Fruit fly (Drosophila melanogaster) whole organism, embryonic: Measurements from ENCODE around the gene Acp32CD.
A peak's percentile ranks its signal among the peaks of the same experiment; 100 is the strongest.

Experiments
- Atf-2 ChIP-seq: fragments of 200-800 bp; sonication (Bioruptor generic); optimal IDR thresholded peaks from 2 replicates; lab custom pipeline; 2016; ENCODE audit warnings: missing biosample characterization, missing genetic modification characterization
- Awh ChIP-seq: fragments of 200-800 bp; sonication (Bioruptor generic); IDR thresholded peaks from 2 replicates; pipeline ENCODE4, ENCODE4 v1.3.6; 2022; ENCODE audit warnings: missing biosample characterization, missing genetic modification characterization
- Bgb ChIP-seq: fragments of 200-800 bp; sonication (Bioruptor generic); IDR thresholded peaks from 2 replicates; pipeline ENCODE4 v1.3.6; 2022; ENCODE audit warnings: missing biosample characterization, missing genetic modification characterization; ENCODE audit not compliant: partially characterized antibody
- CG10979 ChIP-seq: fragments of 200-800 bp; sonication (Bioruptor generic); optimal IDR thresholded peaks from 2 replicates; lab custom pipeline; 2018; ENCODE audit warnings: missing biosample characterization, mild to moderate bottlenecking, missing genetic modification characterization, moderate library complexity
- CG11723 ChIP-seq: fragments of 200-800 bp; sonication (Bioruptor generic); optimal IDR thresholded peaks from 2 replicates; lab custom pipeline; 2017; ENCODE audit warnings: missing biosample characterization, mild to moderate bottlenecking, missing genetic modification characterization
- CG13624 ChIP-seq: fragments of 200-800 bp; sonication (Bioruptor generic); optimal IDR thresholded peaks from 2 replicates; lab custom pipeline; 2016; ENCODE audit warnings: missing biosample characterization, missing genetic modification characterization
- CG13775 ChIP-seq: fragments of 200-800 bp; sonication (Bioruptor generic); optimal IDR thresholded peaks from 3 replicates; lab custom pipeline; 2017; ENCODE audit warnings: missing biosample characterization, mild to moderate bottlenecking, missing genetic modification characterization
- CG14965 ChIP-seq: fragments of 200-800 bp; sonication (Bioruptor generic); optimal IDR thresholded peaks from 2 replicates; lab custom pipeline; 2016; ENCODE audit warnings: missing biosample characterization, missing genetic modification characterization, borderline replicate concordance
- CG15601 ChIP-seq: fragments of 200-800 bp; sonication (Bioruptor generic); optimal IDR thresholded peaks from 3 replicates; lab custom pipeline; 2019; ENCODE audit warnings: missing biosample characterization, mild to moderate bottlenecking, missing genetic modification characterization, moderate library complexity
- CG16863 ChIP-seq: fragments of 200-800 bp; sonication (Bioruptor generic); optimal IDR thresholded peaks from 3 replicates; lab custom pipeline; 2016; ENCODE audit warnings: missing biosample characterization, missing genetic modification characterization
- CG17186 ChIP-seq: fragments of 200-800 bp; sonication (Bioruptor generic); optimal IDR thresholded peaks from 3 replicates; lab custom pipeline; 2017; ENCODE audit warnings: missing biosample characterization, missing genetic modification reagents, missing genetic modification characterization
- CG17829 ChIP-seq: fragments of 200-800 bp; optimal IDR thresholded peaks from 2 replicates; lab custom pipeline; 2019; ENCODE audit warnings: missing biosample characterization, mild to moderate bottlenecking, missing genetic modification characterization, moderate library complexity
- CG34224 ChIP-seq: fragments of 200-800 bp; sonication (Bioruptor generic); IDR thresholded peaks from 3 replicates; pipeline ENCODE4 v1.3.6; 2022; ENCODE audit warnings: missing biosample characterization, missing genetic modification characterization; ENCODE audit not compliant: partially characterized antibody
- CG3838 ChIP-seq: fragments of 200-800 bp; sonication (Bioruptor generic); optimal IDR thresholded peaks from 3 replicates; lab custom pipeline; 2016; ENCODE audit warnings: missing biosample characterization, missing genetic modification characterization
- CG7963 ChIP-seq: fragments of 200-800 bp; sonication (Bioruptor generic); IDR thresholded peaks from 3 replicates; pipeline ENCODE4 v1.3.6; 2022; ENCODE audit warnings: missing biosample characterization, missing genetic modification characterization; ENCODE audit not compliant: partially characterized antibody
- CG9797 ChIP-seq: fragments of 200-800 bp; sonication (Bioruptor generic); optimal IDR thresholded peaks from 3 replicates; lab custom pipeline; 2018; ENCODE audit warnings: missing biosample characterization, mild to moderate bottlenecking, missing genetic modification characterization
- CkIIα-i1 ChIP-seq: fragments of 200-800 bp; sonication (Bioruptor generic); IDR thresholded peaks from 2 replicates; pipeline ENCODE4 v1.3.6; 2022; ENCODE audit warnings: missing biosample characterization, missing genetic modification characterization
- Dip3 ChIP-seq: fragments of 200-800 bp; sonication (Bioruptor generic); optimal IDR thresholded peaks from 3 replicates; lab custom pipeline; 2016; ENCODE audit warnings: missing biosample characterization, missing genetic modification characterization
- E2f1 ChIP-seq: fragments of 200-800 bp; sonication (Bioruptor generic); IDR thresholded peaks from 2 replicates; pipeline ENCODE4 v1.3.6; 2022; ENCODE audit warnings: missing biosample characterization, missing genetic modification characterization
- Hmx ChIP-seq: fragments of 200-800 bp; sonication (Bioruptor generic); optimal IDR thresholded peaks from 2 replicates; lab custom pipeline; 2016; ENCODE audit warnings: missing biosample characterization, missing genetic modification characterization
- Hr3 ChIP-seq: fragments of 200-800 bp; sonication (Bioruptor generic); optimal IDR thresholded peaks from 3 replicates; lab custom pipeline; 2016; ENCODE audit warnings: missing biosample characterization, missing genetic modification characterization
- Oaz ChIP-seq: fragments of 200-800 bp; sonication (Bioruptor generic); IDR thresholded peaks from 2 replicates; pipeline ENCODE4 v1.3.6; 2022; ENCODE audit warnings: missing biosample characterization, missing genetic modification characterization
- Poxn ChIP-seq: fragments of 200-800 bp; sonication (Bioruptor generic); IDR thresholded peaks from 2 replicates; pipeline ENCODE4 v1.3.6; 2022; ENCODE audit warnings: missing biosample characterization, missing genetic modification characterization
- Scr ChIP-seq: fragments of 200-800 bp; sonication (Bioruptor generic); IDR thresholded peaks from 2 replicates; pipeline ENCODE4 v1.3.6; 2022; ENCODE audit warnings: missing biosample characterization, missing genetic modification characterization; ENCODE audit not compliant: partially characterized antibody
- Stat92E ChIP-seq, 3 experiments: fragments of >200 bp in 2 of 3; fragments of 200-800 bp in 1 of 3; sonication (Bioruptor generic) in 1 of 3; optimal IDR thresholded peaks; 2 replicates each; lab custom pipeline; 2017 to 2019; ENCODE audit warnings: missing biosample characterization in 3 of 3, missing genetic modification characterization in 3 of 3, mild to moderate bottlenecking in 1 of 3, moderate library complexity in 1 of 3
- Usf ChIP-seq: fragments of 200-800 bp; sonication (Bioruptor generic); optimal IDR thresholded peaks from 2 replicates; lab custom pipeline; 2017; ENCODE audit warnings: missing genotype, missing biosample characterization, missing genetic modification characterization
- Xbp1 ChIP-seq: fragments of 200-800 bp; sonication (Bioruptor generic); optimal IDR thresholded peaks from 3 replicates; lab custom pipeline; 2016; ENCODE audit warnings: missing biosample characterization, mild to moderate bottlenecking, missing genetic modification characterization
- abd-A ChIP-seq: fragments of 200-800 bp; sonication (Bioruptor generic); optimal IDR thresholded peaks from 3 replicates; lab custom pipeline; 2019; ENCODE audit warnings: missing biosample characterization, mild to moderate bottlenecking, missing genetic modification characterization, moderate library complexity
- amos ChIP-seq: fragments of 200-800 bp; sonication (Bioruptor generic); IDR thresholded peaks from 2 replicates; pipeline ENCODE4 v1.3.6; 2022; ENCODE audit warnings: missing biosample characterization, missing genetic modification characterization; ENCODE audit not compliant: partially characterized antibody
- ash1 ChIP-seq: fragments of 200-800 bp; sonication (Bioruptor generic); optimal IDR thresholded peaks from 2 replicates; lab custom pipeline; 2018; ENCODE audit warnings: missing biosample characterization, mild to moderate bottlenecking, missing genetic modification characterization
- br ChIP-seq: fragments of >200 bp; optimal IDR thresholded peaks from 2 replicates; lab custom pipeline; 2017
- chif ChIP-seq, 2 experiments: fragments of 200-800 bp; sonication (Bioruptor generic); optimal IDR thresholded peaks; 3 replicates each; lab custom pipeline; 2016; ENCODE audit warnings: missing biosample characterization in 2 of 2, missing genetic modification characterization in 2 of 2
- chn ChIP-seq: fragments of 200-800 bp; sonication (Bioruptor generic); optimal IDR thresholded peaks from 2 replicates; lab custom pipeline; 2016; ENCODE audit warnings: missing biosample characterization, missing genetic modification characterization
- da ChIP-seq: fragments of 200-800 bp; sonication (Bioruptor generic); optimal IDR thresholded peaks from 2 replicates; lab custom pipeline; 2016; ENCODE audit warnings: missing biosample characterization, missing genetic modification characterization
- dan ChIP-seq: fragments of 200-800 bp; sonication (Bioruptor generic); IDR thresholded peaks from 2 replicates; pipeline ENCODE4 v1.3.6; 2022; ENCODE audit warnings: missing biosample characterization, missing genetic modification characterization
- disco-r ChIP-seq: fragments of 200-800 bp; sonication (Bioruptor generic); optimal IDR thresholded peaks from 2 replicates; lab custom pipeline; 2016; ENCODE audit warnings: missing biosample characterization, missing genetic modification characterization
- dmrt99B ChIP-seq: fragments of 200-800 bp; sonication (Bioruptor generic); optimal IDR thresholded peaks from 2 replicates; lab custom pipeline; 2018; ENCODE audit warnings: missing biosample characterization, mild to moderate bottlenecking, missing genetic modification characterization, moderate library complexity
- gcm2 ChIP-seq: fragments of 200-800 bp; sonication (Bioruptor generic); optimal IDR thresholded peaks from 2 replicates; lab custom pipeline; 2016; ENCODE audit warnings: missing biosample characterization, missing genetic modification characterization
- jigr1 ChIP-seq: fragments of 200-800 bp; sonication (Bioruptor generic); IDR thresholded peaks from 3 replicates; pipeline ENCODE4 v1.3.6; 2022; ENCODE audit warnings: missing biosample characterization, missing genetic modification characterization
- jing ChIP-seq: fragments of 200-800 bp; sonication (Bioruptor generic); optimal IDR thresholded peaks from 2 replicates; lab custom pipeline; 2018; ENCODE audit warnings: missing biosample characterization, mild to moderate bottlenecking, missing genetic modification characterization
- lmd ChIP-seq: fragments of 200-800 bp; sonication (Bioruptor generic); IDR thresholded peaks from 2 replicates; pipeline ENCODE4 v1.3.6; 2022; ENCODE audit warnings: missing biosample characterization, missing genetic modification characterization
- mld ChIP-seq: fragments of 200-800 bp; sonication (Bioruptor generic); IDR thresholded peaks from 3 replicates; pipeline ENCODE4 v1.3.6; 2022; ENCODE audit warnings: missing biosample characterization, missing genetic modification characterization; ENCODE audit not compliant: partially characterized antibody
- pfk ChIP-seq: fragments of 200-800 bp; sonication (Bioruptor generic); optimal IDR thresholded peaks from 2 replicates; lab custom pipeline; 2018; ENCODE audit warnings: missing biosample characterization, mild to moderate bottlenecking, missing genetic modification characterization, moderate library complexity
- sc ChIP-seq, 3 experiments: fragments of >200 bp in 2 of 3; fragments of 200-800 bp in 1 of 3; sonication (Bioruptor generic) in 1 of 3; optimal IDR thresholded peaks; 2 replicates in 2 of 3; 3 replicates in 1 of 3; lab custom pipeline; 2017; ENCODE audit warnings: mild to moderate bottlenecking in 1 of 3, missing biosample characterization in 1 of 3, missing genetic modification characterization in 1 of 3, missing genetic modification reagents in 1 of 3
- sr ChIP-seq: fragments of 200-800 bp; sonication (Bioruptor generic); IDR thresholded peaks from 3 replicates; pipeline ENCODE4 v1.3.6; 2022; ENCODE audit warnings: missing biosample characterization, missing genetic modification characterization
- tll ChIP-seq, 2 experiments: fragments of 200-800 bp in 1 of 2; fragments of >200 bp in 1 of 2; sonication (Bioruptor generic) in 1 of 2; optimal IDR thresholded peaks; 2 replicates each; lab custom pipeline; 2017 to 2019; ENCODE audit warnings: missing biosample characterization in 2 of 2, missing genetic modification characterization in 2 of 2, mild to moderate bottlenecking in 1 of 2, moderate library complexity in 1 of 2
- yki ChIP-seq: fragments of >200 bp; optimal IDR thresholded peaks from 3 replicates; lab custom pipeline; 2018
- zfh1 ChIP-seq: fragments of 200-800 bp; sonication (Bioruptor generic); IDR thresholded peaks from 3 replicates; pipeline ENCODE4 v1.3.6; 2022; ENCODE audit warnings: missing biosample characterization, missing genetic modification characterization
- zfh2 ChIP-seq: fragments of 200-800 bp; sonication (Bioruptor generic); optimal IDR thresholded peaks from 2 replicates; lab custom pipeline; 2016; ENCODE audit warnings: missing biosample characterization, missing genetic modification characterization

Gene Acp32CD

DNA sequence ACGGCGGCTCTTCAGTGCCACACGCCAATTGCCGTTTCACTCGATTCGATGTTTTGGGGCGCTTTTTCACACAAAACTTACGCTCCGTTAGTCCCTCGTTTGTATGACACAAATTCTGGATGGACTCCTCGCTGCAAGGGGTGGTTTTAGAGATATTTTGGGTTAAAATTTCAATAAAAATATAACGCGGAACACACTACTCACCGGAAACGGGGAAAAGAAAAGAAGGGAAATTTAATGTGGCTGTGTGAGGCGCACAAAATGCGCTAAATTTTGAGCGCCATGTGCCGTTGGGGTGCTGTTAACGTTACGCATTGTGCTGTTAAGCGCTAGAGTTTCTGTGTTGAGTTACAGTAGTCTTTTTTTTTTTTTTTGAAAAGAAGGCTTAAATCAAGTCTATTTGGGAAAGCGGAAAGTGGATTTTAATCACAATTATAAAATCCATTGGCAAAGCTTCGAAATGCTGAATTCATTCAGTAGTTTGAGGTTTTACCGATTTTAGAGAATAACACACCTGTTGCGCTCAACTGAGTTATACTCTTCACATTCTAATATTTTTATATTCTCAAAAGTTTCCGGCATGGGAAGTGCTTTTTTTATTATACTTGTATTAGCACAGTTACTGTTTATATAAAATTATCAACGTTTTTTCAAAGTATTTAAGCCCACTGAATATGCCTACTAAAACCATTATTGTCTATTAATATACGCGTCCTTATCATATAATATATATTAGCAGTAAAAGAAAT lies 11.3 kb upstream of the Acp32CD start, which contains the start of gene RpL9 (continued):
- TF ChIP-seq Stat92E (GFP tag; optimal IDR thresholded peaks at IDR 0.05; lab: Kevin White, UChicago) (peak in 1 of 3 experiments; percentile 35), ash1 (GFP tag; lab: Kevin White, UChicago) (no peak), CG7963 (no peak), CG15601 (tag; lab: Kevin White, UChicago) (peak; percentile 53), yki (lab: Kevin White, UChicago) (no peak), zfh1 (GFP tag; lab: Robert Waterston, UW) (no peak; the same call in 2 of the 3 replicates), Oaz (peak; percentile 64), pfk (GFP tag; lab: Kevin White, UChicago) (peak; percentile 74), E2f1 (GFP tag; lab: Robert Waterston, UW) (no peak; the same call in 1 of the 2 replicates), Bgb (GFP tag; lab: Robert Waterston, UW) (peak; percentile 17; the same call in 1 of the 2 replicates), CG16863 (GFP tag; lab: Kevin White, UChicago) (no peak), Atf-2 (GFP tag; lab: Kevin White, UChicago) (peak; percentile 75), CG14965 (no peak), CG17186 (GFP tag; lab: Kevin White, UChicago) (peak; percentile 99), abd-A (tag; lab: Kevin White, UChicago) (no peak), disco-r (GFP tag; lab: Kevin White, UChicago) (peak; percentile 49), CG13624 (peak; percentile 68), CG9797 (GFP tag; lab: Kevin White, UChicago) (peak; percentile 57), mld (GFP tag; lab: Robert Waterston, UW) (no peak), zfh2 (GFP tag; lab: Kevin White, UChicago) (no peak), lmd (no peak), CG34224 (GFP tag; lab: Robert Waterston, UW) (no peak), sc (optimal IDR thresholded peaks at IDR 0.05; lab: Kevin White, UChicago) (no peak), sc (GFP tag; optimal IDR thresholded peaks at IDR 0.05; lab: Kevin White, UChicago) (peak; percentile 53), CG3838 (GFP tag; lab: Kevin White, UChicago) (no peak), Scr (GFP tag; lab: Robert Waterston, UW) (no peak), Hr3 (GFP tag; lab: Kevin White, UChicago) (no peak), gcm2 (GFP tag; lab: Kevin White, UChicago) (peak; percentile 1), dmrt99B (tag; lab: Kevin White, UChicago) (no peak), br (no peak), Xbp1 (GFP tag; lab: Kevin White, UChicago) (peak; percentile 45), dan (GFP tag; lab: Robert Waterston, UW) (no peak), chn (GFP tag; lab: Kevin White, UChicago) (peak; percentile 33), tll (GFP tag; optimal IDR thresholded peaks at IDR 0.05; lab: Kevin White, UChicago) (no peak), CkIIα-i1 (GFP tag; lab: Robert Waterston, UW) (no peak), jing (GFP tag; lab: Kevin White, UChicago) (no peak), sr (GFP tag; lab: Robert Waterston, UW) (no peak), Awh (peak; percentile 79), CG10979 (tag; lab: Kevin White, UChicago) (peak; percentile 49), CG13775 (peak; percentile 78), amos (GFP tag; lab: Robert Waterston, UW) (no peak; the same call in 1 of the 2 replicates), chif (GFP tag; optimal IDR thresholded peaks at IDR 0.05; lab: Kevin White, UChicago) (peak in 1 of 2 experiments; percentile 28), Usf (GFP tag; lab: Kevin White, UChicago) (peak; percentile 38), da (peak; percentile 30), CG11723 (GFP tag; lab: Kevin White, UChicago) (no peak), Poxn (GFP tag; lab: Robert Waterston, UW) (no peak), Dip3 (GFP tag; lab: Kevin White, UChicago) (peak; percentile 45), Hmx (GFP tag; lab: Kevin White, UChicago) (no peak), jigr1 (GFP tag; lab: Robert Waterston, UW) (no peak), CG17829 (peak; percentile 58)
